Fruit fly (Drosophila melanogaster) whole organism, prepupa: Measurements from ENCODE around the gene CG43219.
A peak's percentile ranks its signal among the peaks of the same experiment; 100 is the strongest.

Experiments used
- Blimp-1 ChIP-seq: fragments of 200-800 bp; sonication (Bioruptor generic); optimal IDR thresholded peaks from 3 replicates; lab custom pipeline; 2017; ENCODE audit warnings: missing biosample characterization, missing genetic modification characterization, mild to moderate bottlenecking, moderate library complexity, missing genetic modification reagents
- CG10631 ChIP-seq: fragments of 200-800 bp; sonication (Bioruptor generic); optimal IDR thresholded peaks from 2 replicates; lab custom pipeline; 2016; ENCODE audit warnings: missing biosample characterization, missing genetic modification characterization
- CG10669 ChIP-seq: fragments of 200-800 bp; sonication (Bioruptor generic); optimal IDR thresholded peaks from 3 replicates; lab custom pipeline; 2018; ENCODE audit warnings: missing biosample characterization, mild to moderate bottlenecking, missing genetic modification characterization, moderate library complexity
- CG11902 ChIP-seq: fragments of 200-800 bp; sonication (Bioruptor generic); optimal IDR thresholded peaks from 3 replicates; lab custom pipeline; 2016; ENCODE audit warnings: missing biosample characterization, missing genetic modification characterization
- CG15336 ChIP-seq: fragments of 200-800 bp; sonication (Bioruptor generic); IDR thresholded peaks from 2 replicates; pipeline ENCODE4 v1.3.6; 2022; ENCODE audit warnings: missing biosample characterization, missing genetic modification characterization
- CG1621 ChIP-seq: fragments of 200-800 bp; sonication (Bioruptor generic); optimal IDR thresholded peaks from 3 replicates; lab custom pipeline; 2018; ENCODE audit warnings: missing biosample characterization, mild to moderate bottlenecking, missing genetic modification characterization
- CG16779 ChIP-seq: fragments of 200-800 bp; sonication (Bioruptor generic); optimal IDR thresholded peaks from 3 replicates; lab custom pipeline; 2017; ENCODE audit warnings: missing biosample characterization, mild to moderate bottlenecking, missing genetic modification characterization
- CG31627 ChIP-seq: fragments of 200-800 bp; sonication (Bioruptor generic); optimal IDR thresholded peaks from 3 replicates; lab custom pipeline; 2016; ENCODE audit warnings: missing biosample characterization, missing genetic modification characterization
- CG32006 ChIP-seq: fragments of 200-800 bp; sonication (Bioruptor generic); optimal IDR thresholded peaks from 3 replicates; lab custom pipeline; 2017; ENCODE audit warnings: missing biosample characterization, mild to moderate bottlenecking, missing genetic modification characterization
- CG34406 ChIP-seq: fragments of 200-800 bp; sonication (Bioruptor generic); optimal IDR thresholded peaks from 3 replicates; lab custom pipeline; 2016; ENCODE audit warnings: missing biosample characterization, missing genetic modification characterization
- CG3919 ChIP-seq: fragments of 200-800 bp; sonication (Bioruptor generic); optimal IDR thresholded peaks from 3 replicates; lab custom pipeline; 2016; ENCODE audit warnings: missing biosample characterization, missing genetic modification characterization
- CG4318 ChIP-seq: fragments of 200-800 bp; sonication (Bioruptor generic); optimal IDR thresholded peaks from 3 replicates; lab custom pipeline; 2017; ENCODE audit warnings: missing biosample characterization, mild to moderate bottlenecking, missing genetic modification characterization
- CG6163 ChIP-seq: fragments of 200-800 bp; sonication (Bioruptor generic); IDR thresholded peaks from 3 replicates; pipeline ENCODE4 v1.3.6; 2022; ENCODE audit warnings: missing biosample characterization, missing genetic modification characterization
- CG6276 ChIP-seq: fragments of 200-800 bp; sonication (Bioruptor generic); optimal IDR thresholded peaks from 2 replicates; lab custom pipeline; 2017; ENCODE audit warnings: missing biosample characterization, mild to moderate bottlenecking, missing genetic modification characterization
- CG6792 ChIP-seq: fragments of 200-800 bp; sonication (Bioruptor generic); optimal IDR thresholded peaks from 3 replicates; lab custom pipeline; 2016; ENCODE audit warnings: missing biosample characterization, missing genetic modification characterization
- CG6808 ChIP-seq: fragments of 200-800 bp; sonication (Bioruptor generic); optimal IDR thresholded peaks from 3 replicates; lab custom pipeline; 2017; ENCODE audit warnings: missing biosample characterization, missing genetic modification characterization, mild to moderate bottlenecking, moderate library complexity, missing genetic modification reagents
- CG6854 ChIP-seq: fragments of 200-800 bp; sonication (Bioruptor generic); optimal IDR thresholded peaks from 2 replicates; lab custom pipeline; 2017; ENCODE audit warnings: missing biosample characterization, mild to moderate bottlenecking, missing genetic modification characterization
- CG7368 ChIP-seq: fragments of 200-800 bp; sonication (Bioruptor generic); optimal IDR thresholded peaks from 3 replicates; lab custom pipeline; 2016; ENCODE audit warnings: missing biosample characterization, missing genetic modification characterization
- CG8119 ChIP-seq: fragments of 200-800 bp; sonication (Bioruptor generic); IDR thresholded peaks from 3 replicates; pipeline ENCODE4 v1.3.6; 2022; ENCODE audit warnings: missing biosample characterization, missing genetic modification characterization
- CG8319 ChIP-seq: fragments of 200-800 bp; sonication (Bioruptor generic); optimal IDR thresholded peaks from 3 replicates; lab custom pipeline; 2016; ENCODE audit warnings: missing biosample characterization, missing genetic modification characterization
- CG8632 ChIP-seq: fragments of 200-800 bp; sonication (Bioruptor generic); optimal IDR thresholded peaks from 3 replicates; lab custom pipeline; 2016; ENCODE audit warnings: missing biosample characterization, missing genetic modification characterization
- CG9139 ChIP-seq: fragments of 200-800 bp; sonication (Bioruptor generic); optimal IDR thresholded peaks from 3 replicates; lab custom pipeline; 2017; ENCODE audit warnings: missing biosample characterization, mild to moderate bottlenecking, missing genetic modification characterization
- Eip75B ChIP-seq: fragments of 200-800 bp; sonication (Bioruptor generic); optimal IDR thresholded peaks from 3 replicates; lab custom pipeline; 2016; ENCODE audit warnings: missing biosample characterization, missing genetic modification characterization
- Eip78C ChIP-seq: fragments of 200-800 bp; sonication (Bioruptor generic); peaks from one replicate; lab custom pipeline; 2016; ENCODE audit warnings: missing biosample characterization, missing genetic modification characterization
- Gug ChIP-seq: fragments of 200-800 bp; sonication (Bioruptor generic); IDR thresholded peaks from 2 replicates; pipeline ENCODE4 v1.3.6; 2022; ENCODE audit warnings: missing biosample characterization, missing genetic modification characterization
- Hr4 ChIP-seq: fragments of 200-800 bp; sonication (Bioruptor generic); optimal IDR thresholded peaks from 3 replicates; lab custom pipeline; 2016; ENCODE audit warnings: missing biosample characterization, missing genetic modification characterization
- Lpt ChIP-seq: fragments of 200-800 bp; sonication (Bioruptor generic); optimal IDR thresholded peaks from 3 replicates; lab custom pipeline; 2016; ENCODE audit warnings: missing biosample characterization, missing genetic modification characterization
- Met ChIP-seq: fragments of 200-800 bp; sonication (Bioruptor generic); optimal IDR thresholded peaks from 3 replicates; lab custom pipeline; 2016; ENCODE audit warnings: missing biosample characterization, missing genetic modification characterization
- OdsH ChIP-seq: fragments of 200-800 bp; sonication (Bioruptor generic); optimal IDR thresholded peaks from 3 replicates; lab custom pipeline; 2016; ENCODE audit warnings: missing biosample characterization, missing genetic modification characterization
- Smox ChIP-seq: fragments of 200-800 bp; sonication (Bioruptor generic); optimal IDR thresholded peaks from 3 replicates; lab custom pipeline; 2016; ENCODE audit warnings: missing biosample characterization, missing genetic modification characterization
- Sox102F ChIP-seq: fragments of 200-800 bp; sonication (Bioruptor generic); optimal IDR thresholded peaks from 2 replicates; lab custom pipeline; 2016; ENCODE audit warnings: missing biosample characterization, mild to moderate bottlenecking, missing genetic modification characterization
- Sox14 ChIP-seq: fragments of 200-800 bp; sonication (Bioruptor generic); optimal IDR thresholded peaks from 3 replicates; lab custom pipeline; 2016; ENCODE audit warnings: missing biosample characterization, missing genetic modification characterization
- achi ChIP-seq: fragments of 200-800 bp; sonication (Bioruptor generic); optimal IDR thresholded peaks from 3 replicates; lab custom pipeline; 2016; ENCODE audit warnings: missing biosample characterization, missing genetic modification characterization
- acj6 ChIP-seq: fragments of 200-800 bp; sonication (Bioruptor generic); optimal IDR thresholded peaks from 3 replicates; lab custom pipeline; 2016; ENCODE audit warnings: missing biosample characterization, missing genetic modification characterization
- cyc ChIP-seq: fragments of 200-800 bp; sonication (Bioruptor generic); optimal IDR thresholded peaks from 3 replicates; lab custom pipeline; 2016; ENCODE audit warnings: missing biosample characterization, missing genetic modification characterization
- dac ChIP-seq: fragments of 200-800 bp; sonication (Bioruptor generic); optimal IDR thresholded peaks from 2 replicates; lab custom pipeline; 2017; ENCODE audit warnings: missing biosample characterization, mild to moderate bottlenecking, missing genetic modification characterization
- eg ChIP-seq: fragments of 200-800 bp; sonication (Bioruptor generic); IDR thresholded peaks from 3 replicates; pipeline ENCODE4 v1.3.6; 2022; ENCODE audit warnings: missing biosample characterization, missing genetic modification characterization
- esn ChIP-seq: fragments of 200-800 bp; sonication (Bioruptor generic); optimal IDR thresholded peaks from 2 replicates; lab custom pipeline; 2016; ENCODE audit warnings: missing biosample characterization, mild to moderate bottlenecking, missing genetic modification characterization, moderate library complexity
- fd59A ChIP-seq: fragments of 200-800 bp; sonication (Bioruptor generic); optimal IDR thresholded peaks from 2 replicates; lab custom pipeline; 2017; ENCODE audit warnings: missing biosample characterization, mild to moderate bottlenecking, missing genetic modification characterization, missing genetic modification reagents
- fd85E ChIP-seq: fragments of 200-800 bp; sonication (Bioruptor generic); optimal IDR thresholded peaks from 3 replicates; lab custom pipeline; 2016; ENCODE audit warnings: missing biosample characterization, missing genetic modification characterization
- fkh ChIP-seq: fragments of 200-800 bp; sonication (Bioruptor generic); optimal IDR thresholded peaks from 3 replicates; lab custom pipeline; 2017; ENCODE audit warnings: missing biosample characterization, mild to moderate bottlenecking, missing genetic modification characterization, moderate library complexity
- lz ChIP-seq: fragments of 200-800 bp; sonication (Bioruptor generic); optimal IDR thresholded peaks from 3 replicates; lab custom pipeline; 2016; ENCODE audit warnings: missing biosample characterization, missing genetic modification characterization
- salr ChIP-seq, 2 experiments: fragments of 200-800 bp; sonication (Bioruptor generic); optimal IDR thresholded peaks; 3 replicates each; lab custom pipeline; 2016 to 2018; ENCODE audit warnings: missing biosample characterization in 2 of 2, missing genetic modification characterization in 2 of 2, mild to moderate bottlenecking in 1 of 2
- spab ChIP-seq: fragments of 200-800 bp; sonication (Bioruptor generic); optimal IDR thresholded peaks from 2 replicates; lab custom pipeline; 2017; ENCODE audit warnings: missing biosample characterization, mild to moderate bottlenecking, missing genetic modification characterization, missing genetic modification reagents
- ss ChIP-seq, 2 experiments: fragments of 200-800 bp; sonication (Bioruptor generic); optimal IDR thresholded peaks; 2 replicates in 1 of 2; 3 replicates in 1 of 2; lab custom pipeline; 2017 to 2018; ENCODE audit warnings: mild to moderate bottlenecking in 2 of 2, missing biosample characterization in 2 of 2, missing genetic modification characterization in 2 of 2, moderate library complexity in 1 of 2
- svp ChIP-seq: fragments of 200-800 bp; sonication (Bioruptor generic); peaks from one replicate; lab custom pipeline; 2016; ENCODE audit warnings: missing biosample characterization, missing genetic modification characterization

The CG43219 gene

dm6 chr3L:21171905-21172304 lies 48.3 kb upstream of the CG43219 start, which contains the start of gene Ac78C (continued):
- peak; percentile 81 for TF ChIP-seq CG10631 (GFP tag; lab: Kevin White, UChicago)
- peak; percentile 67 for TF ChIP-seq fd85E
- TF ChIP-seq CG16779 (tag; lab: Kevin White, UChicago) = peak; percentile 82
- TF ChIP-seq CG8632 = peak; percentile 76
- peak; percentile 82 for TF ChIP-seq CG4318 (GFP tag; lab: Kevin White, UChicago)
- TF ChIP-seq Lpt (GFP tag; lab: Kevin White, UChicago) = peak; percentile 85
- peak; percentile 96 for TF ChIP-seq fkh (GFP tag; lab: Kevin White, UChicago)
- peak; percentile 79 for TF ChIP-seq CG10669 (GFP tag; lab: Kevin White, UChicago)
- peak; percentile 73 for TF ChIP-seq CG6808 (GFP tag; lab: Kevin White, UChicago)
- TF ChIP-seq Eip78C (GFP tag; lab: Kevin White, UChicago) = peak; percentile 94
- TF ChIP-seq salr (GFP tag; optimal IDR thresholded peaks at IDR 0.05; lab: Kevin White, UChicago) = peak; percentile 24 to 59
- peak; percentile 81 for TF ChIP-seq Sox14 (GFP tag; lab: Kevin White, UChicago)
- peak; percentile 78 for TF ChIP-seq CG1621 (tag; lab: Kevin White, UChicago)
- TF ChIP-seq, all 60 proteins: peak for 59

dm6 chr3L:21172527-21173253 lies 47.5 kb upstream of the CG43219 start, which contains the start of the genes chb and AsnS:
chb (plus strand) TSS chr3L:21172853.
AsnS (plus strand) TSS chr3L:21173118.
- TF ChIP-seq svp (GFP tag; lab: Kevin White, UChicago) = peak; percentile 93
- peak; percentile 88 for TF ChIP-seq CG6163
- peak; percentile 79 for TF ChIP-seq CG6792 (GFP tag; lab: Kevin White, UChicago)
- no peak for TF ChIP-seq fd85E
- peak; percentile 64 for TF ChIP-seq CG1621 (tag; lab: Kevin White, UChicago)
- peak in 1 of 2 experiments; percentile 9 for TF ChIP-seq ss (GFP tag; optimal IDR thresholded peaks at IDR 0.05; lab: Kevin White, UChicago)
- TF ChIP-seq CG4318 (GFP tag; lab: Kevin White, UChicago) = no peak
- peak; percentile 78 for TF ChIP-seq cyc (GFP tag; lab: Kevin White, UChicago)
- TF ChIP-seq Eip75B (GFP tag; lab: Kevin White, UChicago) = peak; percentile 80
- TF ChIP-seq esn (GFP tag; lab: Kevin White, UChicago) = peak; percentile 90
- peak; percentile 59 for TF ChIP-seq Blimp-1 (GFP tag; lab: Kevin White, UChicago)
- TF ChIP-seq Met = peak; percentile 86
- peak; percentile 62 for TF ChIP-seq Lpt (GFP tag; lab: Kevin White, UChicago)
- no peak for TF ChIP-seq CG9139 (GFP tag; lab: Kevin White, UChicago)
- TF ChIP-seq Gug (GFP tag; lab: Robert Waterston, UW) = peak; percentile 88
- TF ChIP-seq CG11902 (GFP tag; lab: Kevin White, UChicago) = peak; percentile 38
- peak; percentile 38 for TF ChIP-seq CG6854 (GFP tag; lab: Kevin White, UChicago)
- TF ChIP-seq fd59A (GFP tag; lab: Kevin White, UChicago) = peak; percentile 22
- TF ChIP-seq CG8119 (GFP tag; lab: Robert Waterston, UW) = peak; percentile 88
- peak; percentile 80 for TF ChIP-seq CG32006 (GFP tag; lab: Kevin White, UChicago)
- peak; percentile 27 to 69 for TF ChIP-seq salr (GFP tag; optimal IDR thresholded peaks at IDR 0.05; lab: Kevin White, UChicago)
- peak; percentile 78 for TF ChIP-seq OdsH (GFP tag; lab: Kevin White, UChicago)
- TF ChIP-seq Hr4 (GFP tag; lab: Kevin White, UChicago) = peak; percentile 83
- TF ChIP-seq CG8319 (GFP tag; lab: Kevin White, UChicago) = peak; percentile 29
- peak; percentile 83 for TF ChIP-seq Smox (GFP tag; lab: Kevin White, UChicago)
- TF ChIP-seq CG15336 (GFP tag; lab: Robert Waterston, UW) = peak; percentile 91
- TF ChIP-seq spab (GFP tag; lab: Kevin White, UChicago) = peak; percentile 43
- TF ChIP-seq CG8632 = peak; percentile 76
- TF ChIP-seq CG10669 (GFP tag; lab: Kevin White, UChicago) = peak; percentile 71
- peak; percentile 39 for TF ChIP-seq dac (GFP tag; lab: Kevin White, UChicago)
- peak; percentile 76 for TF ChIP-seq Sox102F
- peak; percentile 1 for TF ChIP-seq fkh (GFP tag; lab: Kevin White, UChicago)
- peak; percentile 57 for TF ChIP-seq CG7368 (GFP tag; lab: Kevin White, UChicago)
- peak; percentile 75 for TF ChIP-seq achi
- peak; percentile 85 for TF ChIP-seq CG31627 (GFP tag; lab: Kevin White, UChicago)
- peak; percentile 63 for TF ChIP-seq CG6276 (GFP tag; lab: Kevin White, UChicago)
- TF ChIP-seq lz = peak; percentile 85
- TF ChIP-seq CG34406 (GFP tag; lab: Kevin White, UChicago) = peak; percentile 82
- TF ChIP-seq eg (GFP tag; lab: Robert Waterston, UW) = peak; percentile 95
- TF ChIP-seq CG3919 (GFP tag; lab: Kevin White, UChicago) = peak; percentile 61
- peak; percentile 81 for TF ChIP-seq acj6
- peak; percentile 77 for TF ChIP-seq Sox14 (GFP tag; lab: Kevin White, UChicago)
- TF ChIP-seq CG10631 (GFP tag; lab: Kevin White, UChicago) = peak; percentile 79
